Worm (Caenorhabditis elegans) whole organism, L4/young adult: ENCODE results near the gene cyn-16.

ENCODE experiments used
- W03F9.2 ChIP-seq: fragments of 150-350 bp; optimal IDR thresholded peaks from 2 replicates; lab custom pipeline; 2014; ENCODE audit warnings: missing biosample characterization, missing genetic modification characterization
- dao-5 ChIP-seq: sonication (generic microtip); optimal IDR thresholded peaks from 2 replicates; lab custom pipeline; 2016; ENCODE audit warnings: missing genotype, missing genetic modification characterization, moderate library complexity, missing compliant biosample characterization
- him-1 ChIP-seq: sonication (generic microtip); optimal IDR thresholded peaks from 2 replicates; lab custom pipeline; 2016; ENCODE audit warnings: missing genotype, missing genetic modification reagents, missing genetic modification characterization, missing compliant biosample characterization

The cyn-16 gene

ce11 chrII:12054150-12054549 lies 17.6 kb upstream of the cyn-16 start:
- no peak for TF ChIP-seq him-1 (tag; lab: Kevin White, UChicago)
- TF ChIP-seq dao-5 (tag; lab: Kevin White, UChicago) = no peak
- no peak for TF ChIP-seq W03F9.2 (tag; lab: Kevin White, UChicago)

- TF ChIP-seq W03F9.2 (tag; lab: Kevin White, UChicago) (no peak), him-1 (tag; lab: Kevin White, UChicago) (no peak), dao-5 (tag; lab: Kevin White, UChicago) (no peak)
Observed at ce11 chrII:12053486-12053885, 16.9 kb upstream of the cyn-16 start.

- TF ChIP-seq him-1 (tag; lab: Kevin White, UChicago) (no peak), W03F9.2 (tag; lab: Kevin White, UChicago) (no peak), dao-5 (tag; lab: Kevin White, UChicago) (no peak)
Observed at ce11 chrII:12052924-12053323, 16.4 kb upstream of the cyn-16 start.

- TF ChIP-seq him-1 (tag; lab: Kevin White, UChicago) = no peak
- TF ChIP-seq W03F9.2 (tag; lab: Kevin White, UChicago) = no peak
- TF ChIP-seq dao-5 (tag; lab: Kevin White, UChicago) = no peak
Observed at ce11 chrII:12052136-12052535, 15.6 kb upstream of the cyn-16 start.

ce11 chrII:12051601-12052000 lies 15.1 kb upstream of the cyn-16 start:
- TF ChIP-seq him-1 (tag; lab: Kevin White, UChicago) = no peak
- no peak for TF ChIP-seq W03F9.2 (tag; lab: Kevin White, UChicago)
- no peak for TF ChIP-seq dao-5 (tag; lab: Kevin White, UChicago)

ce11 chrII:12050607-12051006 lies 14.1 kb upstream of the cyn-16 start:
- TF ChIP-seq W03F9.2 (tag; lab: Kevin White, UChicago) (no peak), him-1 (tag; lab: Kevin White, UChicago) (no peak), dao-5 (tag; lab: Kevin White, UChicago) (no peak)

ce11 chrII:12049281-12049680 lies 12.7 kb upstream of the cyn-16 start, which contains the start of gene nadk-2:
Gene nadk-2 (plus strand): TSS chrII:12049581.
- TF ChIP-seq him-1 (tag; lab: Kevin White, UChicago) = no peak
- no peak for TF ChIP-seq W03F9.2 (tag; lab: Kevin White, UChicago)
- TF ChIP-seq dao-5 (tag; lab: Kevin White, UChicago) = no peak

ce11 chrII:12042108-12042960 lies 5.8 kb upstream of the cyn-16 start, which contains the start of gene ippk-1:
Gene ippk-1 (plus strand): TSS chrII:12042910.
- TF ChIP-seq W03F9.2 (tag; lab: Kevin White, UChicago) (peak; percentile 16), him-1 (tag; lab: Kevin White, UChicago) (no peak), dao-5 (tag; lab: Kevin White, UChicago) (no peak)

ce11 chrII:12041116-12041515 lies 4.6 kb upstream of the cyn-16 start:
- no peak for TF ChIP-seq W03F9.2 (tag; lab: Kevin White, UChicago)
- TF ChIP-seq dao-5 (tag; lab: Kevin White, UChicago) = no peak
- TF ChIP-seq him-1 (tag; lab: Kevin White, UChicago) = no peak

- TF ChIP-seq dao-5 (tag; lab: Kevin White, UChicago) = no peak
- TF ChIP-seq him-1 (tag; lab: Kevin White, UChicago) = no peak
- TF ChIP-seq W03F9.2 (tag; lab: Kevin White, UChicago) = no peak
Observed at ce11 chrII:12040167-12040566, 3.6 kb upstream of the cyn-16 start.

- no peak for TF ChIP-seq him-1 (tag; lab: Kevin White, UChicago)
- TF ChIP-seq W03F9.2 (tag; lab: Kevin White, UChicago) = no peak
- no peak for TF ChIP-seq dao-5 (tag; lab: Kevin White, UChicago)
Observed at ce11 chrII:12039039-12039438, 2.5 kb upstream of the cyn-16 start, which contains the start of gene tpi-1. Gene tpi-1 (minus strand): TSS chrII:12039139.

- no peak for TF ChIP-seq W03F9.2 (tag; lab: Kevin White, UChicago)
- no peak for TF ChIP-seq him-1 (tag; lab: Kevin White, UChicago)
- no peak for TF ChIP-seq dao-5 (tag; lab: Kevin White, UChicago)
Observed at ce11 chrII:12036075-12036474, 467 bp downstream of the cyn-16 start.

- no peak for TF ChIP-seq him-1 (tag; lab: Kevin White, UChicago)
- TF ChIP-seq W03F9.2 (tag; lab: Kevin White, UChicago) = no peak
- no peak for TF ChIP-seq dao-5 (tag; lab: Kevin White, UChicago)
Observed at ce11 chrII:12028707-12029106, 7.8 kb downstream of the cyn-16 start.
